Worm (Caenorhabditis elegans): Measurements from ENCODE around the gene R11D1.10.

ce11 chrV:12695968-12696367 lies 33.4 kb upstream of the R11D1.10 start, which contains the start of gene K10C8.4:
- TF ChIP-seq nhr-111 (GFP tag; optimal IDR thresholded peaks at IDR 0.05) (no peak), pqm-1 (tag; optimal IDR thresholded peaks at IDR 0.05) (no peak), ZK546.5 (tag; optimal IDR thresholded peaks at IDR 0.05) (no peak), nhr-41 (GFP tag; IDR thresholded peaks at IDR 0.05) (no peak), ceh-32 (tag; optimal IDR thresholded peaks at IDR 0.05; ENCODE audit: poor library complexity) (no peak), ceh-62 (tag; optimal IDR thresholded peaks at IDR 0.05) (no peak)

Data from whole organism, L4 larva.